Fruit fly (Drosophila melanogaster): Measurements from ENCODE around the gene sls.

Gene sls

DNA sequence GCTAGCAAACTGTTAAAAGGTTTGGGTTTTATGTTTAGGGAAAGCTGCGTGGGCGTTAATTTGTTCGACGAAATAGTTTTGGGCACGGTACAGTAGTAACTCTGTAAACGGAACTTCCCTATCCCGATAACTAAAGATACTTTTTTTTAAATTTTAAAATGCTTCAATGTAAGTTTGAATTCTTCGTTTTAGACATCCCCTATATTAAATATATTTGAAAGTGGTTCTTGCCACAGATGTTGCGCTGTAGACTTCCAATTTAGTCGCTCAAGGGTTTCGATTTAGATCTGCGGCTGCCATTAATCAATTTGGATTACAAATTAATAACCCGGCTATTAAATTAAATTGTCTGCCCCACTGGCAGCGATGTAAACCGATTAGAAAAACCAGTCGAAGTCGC, 27.0 kb upstream of the sls start (continued):
- TF ChIP-seq emc (GFP tag; optimal IDR thresholded peaks at IDR 0.05) (no peak), CG43689 (GFP tag; IDR thresholded peaks at IDR 0.05) (no peak), row (GFP tag; IDR thresholded peaks at IDR 0.05) (peak; percentile 21; the same call in 1 of the 3 replicates), CG12391 (tag; optimal IDR thresholded peaks at IDR 0.05) (no peak), ems (GFP tag; optimal IDR thresholded peaks at IDR 0.05) (no peak), Ets97D (GFP tag; optimal IDR thresholded peaks at IDR 0.05) (no peak), Atf3 (GFP tag; optimal IDR thresholded peaks at IDR 0.05) (no peak), nerfin-1 (tag; optimal IDR thresholded peaks at IDR 0.05) (no peak), fru (optimal IDR thresholded peaks at IDR 0.05) (no peak), CG1024 (GFP tag; IDR thresholded peaks at IDR 0.05) (no peak), MESR4 (GFP tag; optimal IDR thresholded peaks at IDR 0.05) (no peak), CG10274 (GFP tag; optimal IDR thresholded peaks at IDR 0.05) (no peak), PHDP (tag; optimal IDR thresholded peaks at IDR 0.05) (no peak), caup (GFP tag; optimal IDR thresholded peaks at IDR 0.05; ENCODE audit: severe bottlenecking) (no peak), dmrt11E (tag; optimal IDR thresholded peaks at IDR 0.05) (no peak), corto (GFP tag; optimal IDR thresholded peaks at IDR 0.05) (no peak), CG7357 (GFP tag; IDR thresholded peaks at IDR 0.05) (no peak), dmrt99B (tag; optimal IDR thresholded peaks at IDR 0.05) (peak; percentile 13), CG18619 (GFP tag; optimal IDR thresholded peaks at IDR 0.05) (no peak), CG1233 (GFP tag; optimal IDR thresholded peaks at IDR 0.05) (no peak), CG8388 (GFP tag; optimal IDR thresholded peaks at IDR 0.05) (no peak), CG3726 (GFP tag; IDR thresholded peaks at IDR 0.05) (no peak), hkb (optimal IDR thresholded peaks at IDR 0.05) (no peak), hkb (GFP tag; IDR thresholded peaks at IDR 0.05) (0 out of 2 replicates have a peak, but pooled peaks have one; percentile 18), toy (GFP tag; IDR thresholded peaks at IDR 0.05) (no peak), CG13123 (GFP tag; optimal IDR thresholded peaks at IDR 0.05) (no peak), Hr51 (GFP tag; optimal IDR thresholded peaks at IDR 0.05) (no peak), dpn (GFP tag; optimal IDR thresholded peaks at IDR 0.05) (no peak), grau (tag; optimal IDR thresholded peaks at IDR 0.05) (peak; percentile 59)

DNA sequence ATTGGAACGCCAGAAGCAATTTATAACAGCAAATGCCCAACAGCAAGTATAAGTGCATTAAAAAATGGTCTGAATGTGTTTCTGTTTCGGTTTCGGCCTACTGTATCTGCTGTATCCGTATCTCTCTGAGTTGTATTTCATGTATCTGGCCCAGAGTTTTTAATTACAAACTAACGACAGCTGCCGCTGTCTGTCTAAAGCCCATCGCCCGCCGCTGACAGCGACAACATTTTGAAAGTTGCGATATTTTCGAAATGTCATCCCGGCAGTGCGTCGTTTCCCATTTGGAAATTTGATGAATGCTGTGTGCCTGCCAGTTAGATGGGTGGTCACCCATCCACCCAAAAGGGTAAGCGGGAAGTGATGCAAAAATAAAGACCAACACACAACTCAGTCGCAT, 21.0 kb upstream of the sls start:
- TF ChIP-seq nau (GFP tag; optimal IDR thresholded peaks at IDR 0.05) (peak; percentile 93), CG43689 (GFP tag; IDR thresholded peaks at IDR 0.05) (no peak), so (GFP tag; IDR thresholded peaks at IDR 0.05) (0 out of 3 replicates have a peak, but pooled peaks have one; percentile 27), ken (GFP tag; IDR thresholded peaks at IDR 0.05) (no peak), CG18619 (GFP tag; optimal IDR thresholded peaks at IDR 0.05) (no peak)

- no peak for TF ChIP-seq CG6272 (GFP tag; IDR thresholded peaks at IDR 0.05)
- TF ChIP-seq Ada2b (GFP tag; IDR thresholded peaks at IDR 0.05): no peak
- TF ChIP-seq Xrp1 (GFP tag; IDR thresholded peaks at IDR 0.05): no peak
- no peak for TF ChIP-seq CG9215 (GFP tag; IDR thresholded peaks at IDR 0.05)
- TF ChIP-seq E2f2 (GFP tag; IDR thresholded peaks at IDR 0.05): 0 out of 2 replicates have a peak, but pooled peaks have one; percentile 14
- no peak for TF ChIP-seq nerfin-2 (GFP tag; IDR thresholded peaks at IDR 0.05; ENCODE audit: partially characterized antibody)
- no peak for TF ChIP-seq Nf-YB (GFP tag; optimal IDR thresholded peaks at IDR 0.05)
- peak; percentile 87 for TF ChIP-seq Dip2 (GFP tag; IDR thresholded peaks at IDR 0.05)
- TF ChIP-seq Hr78 (GFP tag; optimal IDR thresholded peaks at IDR 0.05): no peak
- TF ChIP-seq Eip74EF (GFP tag; optimal IDR thresholded peaks at IDR 0.05): no peak
- TF ChIP-seq CTCF (GFP tag; optimal IDR thresholded peaks at IDR 0.05): peak; percentile 93
- no peak for TF ChIP-seq her (GFP tag; optimal IDR thresholded peaks at IDR 0.05)
- TF ChIP-seq sens (GFP tag): peak; percentile 56
- no peak for TF ChIP-seq CG5953 (GFP tag; IDR thresholded peaks at IDR 0.05)
- no peak for TF ChIP-seq yki (optimal IDR thresholded peaks at IDR 0.05)
- no peak for TF ChIP-seq Hr39 (optimal IDR thresholded peaks at IDR 0.05)
- no peak for TF ChIP-seq CG10654 (GFP tag; optimal IDR thresholded peaks at IDR 0.05)
- no peak for TF ChIP-seq CG14965 (GFP tag; optimal IDR thresholded peaks at IDR 0.05; ENCODE audit: borderline replicate concordance)
- TF ChIP-seq gcm (GFP tag; optimal IDR thresholded peaks at IDR 0.05): no peak
- TF ChIP-seq CG10209 (GFP tag; optimal IDR thresholded peaks at IDR 0.05): no peak
- no peak for TF ChIP-seq Ets97D (GFP tag; optimal IDR thresholded peaks at IDR 0.05)
These were observed 6.9 kb upstream of the sls start for dm6 chr3L:2122333-2122732.
